Fruit fly (Drosophila melanogaster) whole organism, embryonic: Measurements from ENCODE around the gene CG7766.
A peak's percentile ranks its signal among the peaks of the same experiment; 100 is the strongest.

Experiments used
- Ada2b ChIP-seq: fragments of 200-800 bp; sonication (Bioruptor generic); IDR thresholded peaks from 2 replicates; pipeline ENCODE4 v1.3.6; 2022; ENCODE audit warnings: missing biosample characterization, missing genetic modification characterization
- CG1233 ChIP-seq: fragments of 200-800 bp; sonication (Bioruptor generic); optimal IDR thresholded peaks from 4 replicates; lab custom pipeline; 2018; ENCODE audit warnings: missing biosample characterization, mild to moderate bottlenecking, missing genetic modification characterization
- CG12769 ChIP-seq: fragments of 200-800 bp; sonication (Bioruptor generic); optimal IDR thresholded peaks from 2 replicates; lab custom pipeline; 2019; ENCODE audit warnings: missing biosample characterization, mild to moderate bottlenecking, missing genetic modification characterization, moderate library complexity
- CG13894 ChIP-seq: fragments of 200-800 bp; sonication (Bioruptor generic); optimal IDR thresholded peaks from 3 replicates; lab custom pipeline; 2018; ENCODE audit warnings: missing biosample characterization, mild to moderate bottlenecking, missing genetic modification characterization, moderate library complexity
- CG15479 ChIP-seq: fragments of 200-800 bp; sonication (Bioruptor generic); optimal IDR thresholded peaks from 3 replicates; lab custom pipeline; 2019; ENCODE audit warnings: missing biosample characterization, mild to moderate bottlenecking, missing genetic modification characterization, moderate library complexity
- CG15696 ChIP-seq: fragments of 200-800 bp; sonication (Bioruptor generic); optimal IDR thresholded peaks from 2 replicates; lab custom pipeline; 2019; ENCODE audit warnings: missing biosample characterization, mild to moderate bottlenecking, missing genetic modification characterization, moderate library complexity
- CG16863 ChIP-seq: fragments of 200-800 bp; sonication (Bioruptor generic); optimal IDR thresholded peaks from 3 replicates; lab custom pipeline; 2016; ENCODE audit warnings: missing biosample characterization, missing genetic modification characterization
- CG17361 ChIP-seq: fragments of 200-800 bp; sonication (Bioruptor generic); IDR thresholded peaks from 3 replicates; pipeline ENCODE4 v1.3.6; 2022; ENCODE audit warnings: missing biosample characterization, missing genetic modification characterization
- CG2202 ChIP-seq: fragments of 200-800 bp; sonication (Bioruptor generic); optimal IDR thresholded peaks from 2 replicates; lab custom pipeline; 2018; ENCODE audit warnings: missing biosample characterization, mild to moderate bottlenecking, missing genetic modification characterization
- CG2678 ChIP-seq: fragments of 200-800 bp; sonication (Bioruptor generic); optimal IDR thresholded peaks from 3 replicates; lab custom pipeline; 2019; ENCODE audit warnings: missing biosample characterization, mild to moderate bottlenecking, missing genetic modification characterization, moderate library complexity
- CG2712 ChIP-seq: fragments of 200-800 bp; optimal IDR thresholded peaks from 3 replicates; lab custom pipeline; 2019; ENCODE audit warnings: missing biosample characterization, mild to moderate bottlenecking, missing genetic modification characterization, moderate library complexity
- CG30403 ChIP-seq: fragments of 200-800 bp; sonication (Bioruptor generic); optimal IDR thresholded peaks from 3 replicates; lab custom pipeline; 2016; ENCODE audit warnings: missing biosample characterization, missing genetic modification characterization
- CG31365 ChIP-seq: fragments of 200-800 bp; sonication (Bioruptor generic); optimal IDR thresholded peaks from 2 replicates; lab custom pipeline; 2018; ENCODE audit warnings: missing biosample characterization, mild to moderate bottlenecking, missing genetic modification characterization
- CG3281 ChIP-seq: fragments of 200-800 bp; sonication (Bioruptor generic); optimal IDR thresholded peaks from 3 replicates; lab custom pipeline; 2017; ENCODE audit warnings: missing biosample characterization, mild to moderate bottlenecking, missing genetic modification characterization
- CG3726 ChIP-seq: fragments of 200-800 bp; sonication (Bioruptor generic); IDR thresholded peaks from 3 replicates; pipeline ENCODE4, ENCODE4 v1.3.6; 2022; ENCODE audit warnings: missing biosample characterization, missing genetic modification characterization
- CG3838 ChIP-seq: fragments of 200-800 bp; sonication (Bioruptor generic); optimal IDR thresholded peaks from 3 replicates; lab custom pipeline; 2016; ENCODE audit warnings: missing biosample characterization, missing genetic modification characterization
- CG6791 ChIP-seq: fragments of 200-800 bp; sonication (Bioruptor generic); IDR thresholded peaks from 3 replicates; pipeline ENCODE4 v1.3.6; 2022; ENCODE audit warnings: missing biosample characterization, missing genetic modification characterization; ENCODE audit not compliant: partially characterized antibody
- CG7987 ChIP-seq: fragments of 200-800 bp; sonication (Bioruptor generic); optimal IDR thresholded peaks from 2 replicates; lab custom pipeline; 2018; ENCODE audit warnings: missing biosample characterization, mild to moderate bottlenecking, missing genetic modification characterization, moderate library complexity
- CG8388 ChIP-seq: fragments of 200-800 bp; sonication (Bioruptor generic); optimal IDR thresholded peaks from 2 replicates; lab custom pipeline; 2019; ENCODE audit warnings: missing biosample characterization, mild to moderate bottlenecking, missing genetic modification characterization, moderate library complexity
- CG8765 ChIP-seq: fragments of 200-800 bp; sonication (Bioruptor generic); IDR thresholded peaks from 2 replicates; pipeline ENCODE4 v1.3.6; 2022; ENCODE audit warnings: missing biosample characterization, missing genetic modification characterization
- CG9797 ChIP-seq: fragments of 200-800 bp; sonication (Bioruptor generic); optimal IDR thresholded peaks from 3 replicates; lab custom pipeline; 2018; ENCODE audit warnings: missing biosample characterization, mild to moderate bottlenecking, missing genetic modification characterization
- CG9932 ChIP-seq: fragments of 200-800 bp; sonication (Bioruptor generic); IDR thresholded peaks from 2 replicates; pipeline ENCODE4 v1.3.6; 2022; ENCODE audit warnings: missing biosample characterization, missing genetic modification characterization
- CrebB ChIP-seq: fragments of 200-800 bp; sonication (Bioruptor generic); optimal IDR thresholded peaks from 3 replicates; lab custom pipeline; 2018; ENCODE audit warnings: missing biosample characterization, mild to moderate bottlenecking, missing genetic modification characterization
- D19A ChIP-seq: fragments of 200-800 bp; optimal IDR thresholded peaks from 3 replicates; lab custom pipeline; 2019; ENCODE audit warnings: missing biosample characterization, mild to moderate bottlenecking, missing genetic modification characterization, moderate library complexity
- Mrtf ChIP-seq: fragments of 200-800 bp; sonication (Bioruptor generic); IDR thresholded peaks from 3 replicates; pipeline ENCODE4 v1.3.6; 2022; ENCODE audit warnings: missing biosample characterization, missing genetic modification characterization
- Rfx ChIP-seq: fragments of 200-800 bp; sonication (Bioruptor generic); IDR thresholded peaks from 2 replicates; pipeline ENCODE4 v1.3.6; 2022; ENCODE audit warnings: missing biosample characterization, missing genetic modification characterization
- Sry-β ChIP-seq: fragments of 200-800 bp; sonication (Bioruptor generic); optimal IDR thresholded peaks from 2 replicates; lab custom pipeline; 2018; ENCODE audit warnings: missing biosample characterization, mild to moderate bottlenecking, missing genetic modification characterization, moderate library complexity
- Sry-δ ChIP-seq: fragments of 200-800 bp; sonication (Bioruptor generic); optimal IDR thresholded peaks from 2 replicates; lab custom pipeline; 2016; ENCODE audit warnings: missing biosample characterization, missing genetic modification characterization
- Ssrp ChIP-seq: fragments of 200-800 bp; sonication (Bioruptor generic); optimal IDR thresholded peaks from 2 replicates; lab custom pipeline; 2018; ENCODE audit warnings: missing biosample characterization, mild to moderate bottlenecking, missing genetic modification characterization, moderate library complexity
- TFAM ChIP-seq: fragments of 200-800 bp; sonication (Bioruptor generic); optimal IDR thresholded peaks from 2 replicates; lab custom pipeline; 2017; ENCODE audit warnings: missing biosample characterization, missing genetic modification characterization, inconsistent platforms
- Xrp1 ChIP-seq: fragments of 200-800 bp; sonication (Bioruptor generic); IDR thresholded peaks from 2 replicates; pipeline ENCODE4 v1.3.6; 2022; ENCODE audit warnings: missing biosample characterization, missing genetic modification characterization
- bigmax ChIP-seq: fragments of 200-800 bp; sonication (Bioruptor generic); optimal IDR thresholded peaks from 2 replicates; lab custom pipeline; 2018; ENCODE audit warnings: missing biosample characterization, mild to moderate bottlenecking, missing genetic modification characterization
- btn ChIP-seq: fragments of 200-800 bp; sonication (Bioruptor generic); optimal IDR thresholded peaks from 2 replicates; lab custom pipeline; 2016; ENCODE audit warnings: missing biosample characterization, missing genetic modification characterization
- chn ChIP-seq: fragments of 200-800 bp; sonication (Bioruptor generic); optimal IDR thresholded peaks from 2 replicates; lab custom pipeline; 2016; ENCODE audit warnings: missing biosample characterization, missing genetic modification characterization
- ci ChIP-seq: fragments of 200-800 bp; sonication (Bioruptor generic); IDR thresholded peaks from 3 replicates; pipeline ENCODE4 v1.3.6; 2022; ENCODE audit warnings: missing biosample characterization, missing genetic modification characterization
- dmrt11E ChIP-seq: fragments of 200-800 bp; sonication (Bioruptor generic); optimal IDR thresholded peaks from 3 replicates; lab custom pipeline; 2018; ENCODE audit warnings: missing biosample characterization, mild to moderate bottlenecking, missing genetic modification characterization, moderate library complexity
- dysf ChIP-seq: fragments of 200-800 bp; sonication (Bioruptor generic); IDR thresholded peaks from 3 replicates; pipeline ENCODE4 v1.3.6; 2022; ENCODE audit warnings: missing biosample characterization, missing genetic modification characterization
- en ChIP-seq: fragments of 200-800 bp; sonication (Bioruptor generic); optimal IDR thresholded peaks from 2 replicates; lab custom pipeline; 2016; ENCODE audit warnings: missing biosample characterization, missing genetic modification characterization
- fd102C ChIP-seq: fragments of 200-800 bp; sonication (Bioruptor generic); optimal IDR thresholded peaks from 2 replicates; lab custom pipeline; 2018; ENCODE audit warnings: missing biosample characterization, mild to moderate bottlenecking, missing genetic modification characterization, moderate library complexity
- gcm ChIP-seq: fragments of 200-800 bp; sonication (Bioruptor generic); optimal IDR thresholded peaks from 2 replicates; lab custom pipeline; 2019; ENCODE audit warnings: missing biosample characterization, mild to moderate bottlenecking, missing genetic modification characterization, moderate library complexity
- gem ChIP-seq: fragments of 200-800 bp; sonication (Bioruptor generic); optimal IDR thresholded peaks from 2 replicates; lab custom pipeline; 2019; ENCODE audit warnings: missing biosample characterization, mild to moderate bottlenecking, missing genetic modification characterization, moderate library complexity
- grn ChIP-seq: fragments of 200-800 bp; sonication (Bioruptor generic); optimal IDR thresholded peaks from 3 replicates; lab custom pipeline; 2017; ENCODE audit warnings: missing biosample characterization, missing genetic modification characterization
- hb ChIP-seq: fragments of 200-800 bp; sonication (Bioruptor generic); IDR thresholded peaks from 3 replicates; pipeline ENCODE4 v1.3.6; 2022; ENCODE audit warnings: missing biosample characterization, missing genetic modification characterization; ENCODE audit not compliant: partially characterized antibody
- lbe ChIP-seq: fragments of 200-800 bp; sonication (Bioruptor generic); optimal IDR thresholded peaks from 2 replicates; lab custom pipeline; 2016; ENCODE audit warnings: missing biosample characterization, mild to moderate bottlenecking, missing genetic modification characterization
- mirr ChIP-seq: fragments of 200-800 bp; sonication (Bioruptor generic); optimal IDR thresholded peaks from 3 replicates; lab custom pipeline; 2018; ENCODE audit warnings: missing biosample characterization, mild to moderate bottlenecking, missing genetic modification characterization
- nmo ChIP-seq: fragments of 200-800 bp; sonication (Bioruptor generic); optimal IDR thresholded peaks from 2 replicates; lab custom pipeline; 2018; ENCODE audit warnings: missing biosample characterization, mild to moderate bottlenecking, missing genetic modification characterization, moderate library complexity
- pzg ChIP-seq: fragments of 200-800 bp; sonication (Bioruptor generic); optimal IDR thresholded peaks from 3 replicates; lab custom pipeline; 2018; ENCODE audit warnings: missing biosample characterization, mild to moderate bottlenecking, missing genetic modification characterization, moderate library complexity
- seq ChIP-seq: fragments of 200-800 bp; sonication (Bioruptor generic); IDR thresholded peaks from 2 replicates; pipeline ENCODE4 v1.3.6; 2022; ENCODE audit warnings: missing biosample characterization, missing genetic modification characterization
- tin ChIP-seq: fragments of 200-800 bp; sonication (Bioruptor generic); optimal IDR thresholded peaks from 3 replicates; lab custom pipeline; 2016; ENCODE audit warnings: missing biosample characterization, missing genetic modification characterization
- tna ChIP-seq: fragments of 200-800 bp; sonication (Bioruptor generic); IDR thresholded peaks from 2 replicates; pipeline ENCODE4 v1.3.6; 2022; ENCODE audit warnings: missing biosample characterization, missing genetic modification characterization; ENCODE audit not compliant: partially characterized antibody
- unpg ChIP-seq: fragments of 200-800 bp; sonication (Bioruptor generic); optimal IDR thresholded peaks from 3 replicates; lab custom pipeline; 2018; ENCODE audit warnings: missing biosample characterization, mild to moderate bottlenecking, missing genetic modification characterization, moderate library complexity

CG7766 gene

dm6 chrX:9062665-9063064 is 40.9 kb downstream of the CG7766 start (continued):
- TF ChIP-seq tna (GFP tag; lab: Robert Waterston, UW): no peak
- TF ChIP-seq CG30403 (GFP tag; lab: Kevin White, UChicago): peak; percentile 13
- peak; percentile 48; the same call in 1 of the 2 replicates for TF ChIP-seq Xrp1 (GFP tag; lab: Robert Waterston, UW)
- no peak for TF ChIP-seq chn (GFP tag; lab: Kevin White, UChicago)
- TF ChIP-seq nmo (GFP tag; lab: Kevin White, UChicago): peak; percentile 31
- no peak for TF ChIP-seq CG31365
- TF ChIP-seq Sry-β (GFP tag; lab: Kevin White, UChicago): no peak
- TF ChIP-seq CG2678 (tag; lab: Kevin White, UChicago): peak; percentile 4
- peak; percentile 33 for TF ChIP-seq unpg (GFP tag; lab: Kevin White, UChicago)
- TF ChIP-seq fd102C (GFP tag; lab: Kevin White, UChicago): no peak
- no peak for TF ChIP-seq CG3726
- 0 out of 3 replicates have a peak, but pooled peaks have one; percentile 10 for TF ChIP-seq CG17361
- TF ChIP-seq Ssrp (tag; lab: Kevin White, UChicago): peak; percentile 14
- TF ChIP-seq CG9797 (GFP tag; lab: Kevin White, UChicago): no peak
- peak; percentile 62; the same call in 1 of the 3 replicates for TF ChIP-seq ci (GFP tag; lab: Robert Waterston, UW)
- TF ChIP-seq Sry-δ (GFP tag; lab: Kevin White, UChicago): no peak
- no peak for TF ChIP-seq CG7987
- TF ChIP-seq seq (GFP tag; lab: Robert Waterston, UW): 0 out of 2 replicates have a peak, but pooled peaks have one; percentile 28
- no peak for TF ChIP-seq btn (GFP tag; lab: Kevin White, UChicago)
- no peak for TF ChIP-seq en
- peak; percentile 7 for TF ChIP-seq CG12769 (tag; lab: Kevin White, UChicago)
- no peak for TF ChIP-seq CG16863 (GFP tag; lab: Kevin White, UChicago)
- no peak for TF ChIP-seq tin
- no peak for TF ChIP-seq pzg
- no peak for TF ChIP-seq gcm (GFP tag; lab: Kevin White, UChicago)
- peak; percentile 52 for TF ChIP-seq CG2712 (tag; lab: Kevin White, UChicago)
- no peak for TF ChIP-seq CG1233 (GFP tag; lab: Kevin White, UChicago)
- no peak for TF ChIP-seq TFAM
- no peak for TF ChIP-seq CG3838 (GFP tag; lab: Kevin White, UChicago)
- TF ChIP-seq hb (GFP tag; lab: Robert Waterston, UW): no peak
- no peak for TF ChIP-seq CG8388 (GFP tag; lab: Kevin White, UChicago)
- no peak for TF ChIP-seq CG2202 (tag; lab: Kevin White, UChicago)
- 0 out of 2 replicates have a peak, but pooled peaks have one; percentile 12 for TF ChIP-seq Ada2b (GFP tag; lab: Robert Waterston, UW)
- no peak for TF ChIP-seq D19A
- no peak for TF ChIP-seq Mrtf (GFP tag; lab: Robert Waterston, UW)
- TF ChIP-seq lbe (GFP tag; lab: Kevin White, UChicago): peak; percentile 58
- TF ChIP-seq CG13894 (tag; lab: Kevin White, UChicago): no peak
- TF ChIP-seq CG15479 (GFP tag; lab: Kevin White, UChicago): no peak
- TF ChIP-seq CG9932 (GFP tag; lab: Robert Waterston, UW): peak; percentile 24; the same call in 1 of the 2 replicates
- peak; percentile 60; the same call in 1 of the 3 replicates for TF ChIP-seq dysf
- TF ChIP-seq CG3281 (GFP tag; lab: Kevin White, UChicago): no peak
- no peak for TF ChIP-seq CrebB (tag; lab: Kevin White, UChicago)
- no peak for TF ChIP-seq bigmax (GFP tag; lab: Kevin White, UChicago)
- TF ChIP-seq mirr (GFP tag; lab: Kevin White, UChicago): no peak
- TF ChIP-seq Rfx: peak; percentile 63
- peak; percentile 53 for TF ChIP-seq gem (tag; lab: Kevin White, UChicago)
- TF ChIP-seq CG15696 (tag; lab: Kevin White, UChicago): no peak
- no peak for TF ChIP-seq CG8765 (GFP tag; lab: Robert Waterston, UW)
- no peak for TF ChIP-seq grn (GFP tag; lab: Kevin White, UChicago)
- TF ChIP-seq dmrt11E (tag; lab: Kevin White, UChicago): no peak
- no peak for TF ChIP-seq CG6791 (GFP tag; lab: Robert Waterston, UW)
